Fruit fly (Drosophila melanogaster) whole organism, pupa: Measurements from ENCODE around the gene CG16865.
A peak's percentile ranks its signal among the peaks of the same experiment; 100 is the strongest.

Source experiments
- CG10348 ChIP-seq: fragments of 200-800 bp; sonication (Bioruptor generic); IDR thresholded peaks from 2 replicates; pipeline ENCODE4 v1.3.6; 2022; ENCODE audit warnings: missing biosample characterization, missing genetic modification characterization
- CG12605 ChIP-seq: fragments of 200-800 bp; sonication (Bioruptor generic); IDR thresholded peaks from 2 replicates; pipeline ENCODE4 v1.3.6; 2022; ENCODE audit warnings: missing biosample characterization, missing genetic modification characterization
- CG13204 ChIP-seq: fragments of 200-800 bp; sonication (Bioruptor generic); optimal IDR thresholded peaks from 2 replicates; lab custom pipeline; 2018; ENCODE audit warnings: missing biosample characterization, mild to moderate bottlenecking, missing genetic modification characterization, moderate library complexity
- CG14655 ChIP-seq: fragments of 200-800 bp; sonication (Bioruptor generic); optimal IDR thresholded peaks from 3 replicates; lab custom pipeline; 2017; ENCODE audit warnings: mild to moderate bottlenecking, missing biosample characterization, missing genetic modification reagents, missing genetic modification characterization
- CG15710 ChIP-seq: fragments of 200-800 bp; sonication (Bioruptor generic); optimal IDR thresholded peaks from 2 replicates; lab custom pipeline; 2018; ENCODE audit warnings: missing biosample characterization, mild to moderate bottlenecking, missing genetic modification characterization, moderate library complexity
- CG17806 ChIP-seq: fragments of 200-800 bp; sonication (Bioruptor generic); optimal IDR thresholded peaks from 2 replicates; lab custom pipeline; 2018; ENCODE audit warnings: missing biosample characterization, mild to moderate bottlenecking, missing genetic modification characterization, moderate library complexity
- CG32121 ChIP-seq: fragments of 200-800 bp; sonication (Bioruptor generic); IDR thresholded peaks from 2 replicates; pipeline ENCODE4 v1.3.6; 2022; ENCODE audit warnings: missing biosample characterization, missing genetic modification characterization
- CG34367 ChIP-seq: fragments of 200-800 bp; sonication (Bioruptor generic); optimal IDR thresholded peaks from 2 replicates; lab custom pipeline; 2018; ENCODE audit warnings: missing biosample characterization, mild to moderate bottlenecking, missing genetic modification characterization
- CG4496 ChIP-seq: fragments of 200-800 bp; sonication (Bioruptor generic); IDR thresholded peaks from 3 replicates; pipeline ENCODE4 v1.3.6; 2022; ENCODE audit warnings: missing biosample characterization, missing genetic modification characterization
- CG8159 ChIP-seq: fragments of 200-800 bp; sonication (Bioruptor generic); optimal IDR thresholded peaks from 3 replicates; lab custom pipeline; 2018; ENCODE audit warnings: missing biosample characterization, mild to moderate bottlenecking, missing genetic modification characterization, moderate library complexity
- CG8301 ChIP-seq: fragments of 200-800 bp; sonication (Bioruptor generic); optimal IDR thresholded peaks from 2 replicates; lab custom pipeline; 2018; ENCODE audit warnings: missing biosample characterization, mild to moderate bottlenecking, missing genetic modification characterization
- CG9948 ChIP-seq: fragments of 200-800 bp; sonication (Bioruptor generic); optimal IDR thresholded peaks from 2 replicates; lab custom pipeline; 2018; ENCODE audit warnings: missing biosample characterization, mild to moderate bottlenecking, missing genetic modification characterization, moderate library complexity
- D1 ChIP-seq: fragments of 200-800 bp; sonication (Bioruptor generic); optimal IDR thresholded peaks from 2 replicates; lab custom pipeline; 2018; ENCODE audit warnings: missing biosample characterization, mild to moderate bottlenecking, missing genetic modification characterization, moderate library complexity
- EcR ChIP-seq: fragments of 200-800 bp; sonication (Bioruptor generic); optimal IDR thresholded peaks from 3 replicates; lab custom pipeline; 2019; ENCODE audit warnings: missing biosample characterization, missing genetic modification characterization, mild to moderate bottlenecking, moderate library complexity, missing genetic modification reagents
- Ets98B ChIP-seq: fragments of 200-800 bp; sonication (Bioruptor generic); IDR thresholded peaks from 2 replicates; pipeline ENCODE4 v1.3.6; 2022; ENCODE audit warnings: missing biosample characterization, missing genetic modification characterization
- Pif1A ChIP-seq: fragments of 200-800 bp; sonication (Bioruptor generic); optimal IDR thresholded peaks from 3 replicates; lab custom pipeline; 2016; ENCODE audit warnings: missing biosample characterization, missing genetic modification characterization
- Pif1B ChIP-seq: fragments of 200-800 bp; sonication (Bioruptor generic); optimal IDR thresholded peaks from 3 replicates; lab custom pipeline; 2016; ENCODE audit warnings: missing biosample characterization, missing genetic modification characterization
- Snoo ChIP-seq: fragments of 200-800 bp; sonication (Bioruptor generic); optimal IDR thresholded peaks from 3 replicates; lab custom pipeline; 2017; ENCODE audit warnings: missing biosample characterization, mild to moderate bottlenecking, missing genetic modification characterization, inconsistent platforms
- fd96Ca ChIP-seq: fragments of 200-800 bp; sonication (Bioruptor generic); IDR thresholded peaks from 3 replicates; pipeline ENCODE4 v1.3.6; 2022; ENCODE audit warnings: missing biosample characterization, missing genetic modification characterization
- gl ChIP-seq: fragments of 200-800 bp; sonication (Bioruptor generic); optimal IDR thresholded peaks from 2 replicates; lab custom pipeline; 2018; ENCODE audit warnings: missing biosample characterization, mild to moderate bottlenecking, missing genetic modification characterization
- rn ChIP-seq: fragments of 200-800 bp; sonication (Bioruptor generic); IDR thresholded peaks from 2 replicates; pipeline ENCODE4 v1.3.6; 2022; ENCODE audit warnings: missing biosample characterization, missing genetic modification characterization

CG16865 gene

DNA sequence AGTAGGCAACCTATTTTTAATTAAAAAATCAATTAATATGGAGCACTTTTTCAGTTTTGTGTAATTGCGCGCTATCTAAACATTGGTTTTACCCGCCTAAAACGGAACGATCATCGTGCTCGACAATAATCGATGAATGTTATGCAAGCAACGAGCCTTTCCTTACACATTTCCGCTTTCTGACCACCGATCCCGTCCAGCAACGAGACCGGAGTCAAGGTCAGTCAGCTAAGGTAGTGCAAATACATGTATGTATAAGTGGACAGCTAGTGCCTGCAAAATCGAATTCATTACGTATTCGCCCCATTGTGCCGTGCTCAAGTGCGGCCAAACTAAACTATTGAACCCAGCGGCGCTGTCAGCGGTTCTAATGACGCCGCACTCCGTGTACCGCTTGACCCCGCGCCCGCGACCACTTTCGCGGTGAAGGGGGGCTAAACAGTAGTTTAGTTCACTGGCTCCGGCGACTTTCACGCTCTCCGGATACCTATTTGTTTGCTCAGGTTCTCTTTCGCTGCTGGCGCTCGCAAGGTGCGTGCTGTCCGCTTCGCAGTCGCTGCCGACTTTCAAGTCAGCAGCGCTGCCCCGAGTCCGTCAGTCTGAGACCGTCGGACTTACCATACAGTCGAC is 8.2 kb upstream of the CG16865 start, which contains the start of gene CAH1:
Gene CAH1 (plus strand): TSS at position 595 of the 630 bp plus-strand sequence.
- TF ChIP-seq Pif1B (GFP tag; lab: Kevin White, UChicago) (no peak), gl (no peak), CG14655 (GFP tag; lab: Kevin White, UChicago) (no peak), Snoo (no peak), CG8301 (tag; lab: Kevin White, UChicago) (no peak), CG4496 (GFP tag; lab: Robert Waterston, UW) (no peak), EcR (GFP tag; lab: Kevin White, UChicago) (no peak), rn (GFP tag; lab: Robert Waterston, UW) (no peak), fd96Ca (no peak), CG15710 (tag; lab: Kevin White, UChicago) (no peak), CG8159 (no peak)

DNA sequence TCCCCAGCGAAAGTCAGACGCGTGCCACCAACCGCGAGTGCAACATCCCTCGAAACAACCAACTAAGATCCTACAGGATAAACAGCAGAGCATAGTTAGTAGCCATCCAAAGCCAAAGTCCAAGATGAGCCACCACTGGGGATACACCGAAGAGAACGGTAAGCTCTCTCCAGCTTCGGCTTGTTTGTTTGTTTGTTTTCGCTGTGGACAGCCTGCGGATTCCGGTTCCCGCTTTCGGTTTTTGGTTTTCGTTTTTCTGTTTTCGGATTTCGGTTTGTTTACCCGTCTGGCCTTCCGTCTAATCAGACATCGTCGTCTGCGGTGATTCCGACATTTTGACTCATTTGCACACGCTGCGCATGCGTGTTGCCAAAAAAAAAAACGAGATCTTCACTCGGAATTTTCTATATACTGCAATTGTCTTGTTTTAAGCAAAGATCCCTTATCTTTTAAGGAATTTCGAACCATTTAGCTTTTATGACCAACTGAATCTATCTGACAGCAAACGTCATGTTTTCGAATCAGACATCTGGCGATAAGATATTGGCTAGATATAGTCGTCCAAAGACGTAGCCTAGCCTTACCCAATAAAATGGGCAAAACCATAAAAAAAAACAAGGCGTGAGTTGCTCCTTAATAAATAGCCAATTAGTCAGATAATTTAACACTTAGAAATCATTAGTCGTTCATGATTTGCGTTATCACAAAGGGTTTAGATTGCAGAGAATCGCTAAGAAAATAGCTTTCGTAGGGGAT is 7.3 kb upstream of the CG16865 start:
- 0 out of 3 replicates have a peak, but pooled peaks have one; percentile 22 for TF ChIP-seq CG4496 (GFP tag; lab: Robert Waterston, UW)
- TF ChIP-seq EcR (GFP tag; lab: Kevin White, UChicago): no peak
- TF ChIP-seq, all 21 proteins: peak for 1

DNA sequence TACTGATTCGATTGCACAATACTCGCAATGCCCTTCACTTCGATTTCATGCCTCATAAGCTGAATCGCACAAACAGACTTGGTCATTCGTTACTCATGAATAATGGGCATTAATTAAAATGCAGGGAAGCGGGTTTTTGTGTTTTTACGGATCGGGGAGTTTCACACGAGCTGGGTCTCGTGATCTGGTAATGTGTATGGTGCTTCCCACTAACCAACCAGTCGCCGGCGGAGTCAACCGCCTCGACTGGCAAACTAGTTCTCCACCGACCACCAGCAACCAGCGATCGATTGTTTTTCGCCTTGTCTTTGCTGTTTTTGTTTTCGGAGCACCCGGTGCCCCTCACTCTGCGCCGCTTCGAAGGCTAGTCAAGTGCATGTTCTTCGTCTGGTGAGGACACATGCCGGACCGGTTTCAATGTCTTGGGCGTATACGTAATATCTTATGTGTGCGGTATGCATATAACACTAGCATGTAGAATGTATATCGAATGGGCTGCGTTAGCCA is 6.7 kb upstream of the CG16865 start:
- TF ChIP-seq CG4496 (GFP tag; lab: Robert Waterston, UW) (no peak), CG15710 (tag; lab: Kevin White, UChicago) (no peak), CG14655 (GFP tag; lab: Kevin White, UChicago) (no peak), Snoo (no peak), CG34367 (no peak), CG13204 (GFP tag; lab: Kevin White, UChicago) (no peak), gl (peak; percentile 37), EcR (GFP tag; lab: Kevin White, UChicago) (peak; percentile 90), D1 (tag; lab: Kevin White, UChicago) (no peak), Pif1B (GFP tag; lab: Kevin White, UChicago) (no peak), CG12605 (no peak), CG10348 (GFP tag; lab: Robert Waterston, UW) (no peak), Pif1A (GFP tag; lab: Kevin White, UChicago) (no peak), rn (GFP tag; lab: Robert Waterston, UW) (no peak), CG9948 (tag; lab: Kevin White, UChicago) (no peak), CG8159 (no peak), CG32121 (GFP tag; lab: Robert Waterston, UW) (no peak), Ets98B (peak; percentile 46; the same call in 1 of the 2 replicates), CG17806 (no peak), CG8301 (tag; lab: Kevin White, UChicago) (no peak), fd96Ca (peak; percentile 46; the same call in 1 of the 3 replicates)

DNA sequence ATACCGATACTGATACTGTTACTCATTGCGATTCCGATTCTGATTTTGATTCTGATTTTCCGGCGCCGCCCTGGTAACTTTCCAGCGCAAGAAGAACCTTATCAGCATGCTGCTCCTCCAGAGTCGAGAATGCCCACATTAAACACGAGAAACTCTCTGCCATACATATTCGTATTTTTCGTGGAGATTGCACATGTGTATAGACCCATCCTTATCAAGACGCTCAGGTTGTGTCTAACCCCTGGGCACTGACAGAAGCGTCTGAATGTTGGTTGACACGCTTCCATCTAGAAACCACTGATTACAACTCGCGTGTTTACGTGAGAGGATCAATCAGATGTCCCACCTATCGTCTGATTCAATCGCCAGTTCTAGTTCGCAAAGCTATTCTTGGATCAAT is 6.2 kb upstream of the CG16865 start:
- TF ChIP-seq CG17806: no peak
- no peak for TF ChIP-seq D1 (tag; lab: Kevin White, UChicago)
- no peak for TF ChIP-seq CG32121 (GFP tag; lab: Robert Waterston, UW)
- TF ChIP-seq CG34367: no peak
- TF ChIP-seq Ets98B: no peak
- no peak for TF ChIP-seq CG8301 (tag; lab: Kevin White, UChicago)

DNA sequence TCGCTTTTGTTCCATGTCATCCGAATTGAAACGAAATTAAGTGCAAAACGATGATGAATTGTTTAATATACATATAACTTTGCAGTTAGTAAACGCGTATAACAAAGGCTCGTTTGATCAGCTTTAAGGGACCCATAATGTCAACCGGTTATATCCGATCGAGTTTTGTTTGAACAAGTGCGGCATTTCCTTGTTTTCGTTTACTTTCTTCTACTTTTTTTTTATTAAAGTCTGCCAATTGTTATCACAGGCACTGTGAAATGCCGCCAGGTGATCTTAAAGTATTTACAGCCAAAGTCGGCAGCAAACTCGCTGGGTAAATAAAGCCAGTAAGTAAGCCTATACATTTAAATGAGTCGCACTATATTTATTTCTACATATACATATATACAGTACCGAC is 4.2 kb upstream of the CG16865 start:
- TF ChIP-seq CG8159 (no peak), EcR (GFP tag; lab: Kevin White, UChicago) (no peak), CG8301 (tag; lab: Kevin White, UChicago) (no peak), CG34367 (no peak), CG17806 (no peak), CG12605 (no peak), fd96Ca (no peak)

DNA sequence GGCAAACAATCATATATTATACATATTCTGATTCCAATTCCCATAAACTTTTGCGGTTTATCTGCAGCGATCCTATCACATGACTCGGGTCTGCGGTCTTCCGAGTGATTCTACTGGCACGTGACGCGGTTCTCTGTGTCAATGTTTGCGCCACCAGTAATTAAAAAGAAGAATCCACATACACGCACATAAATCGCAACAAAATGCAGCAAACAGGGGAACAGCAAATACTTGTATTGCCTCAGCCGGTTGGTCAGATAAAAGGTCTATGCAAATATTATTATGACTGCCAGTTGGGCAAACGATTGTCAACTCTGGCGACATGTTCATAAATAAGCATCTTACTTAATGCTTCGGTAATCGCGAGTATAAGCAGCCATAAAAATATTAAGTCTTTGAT is 3.4 kb upstream of the CG16865 start:
- TF ChIP-seq Snoo (peak; percentile 3), EcR (GFP tag; lab: Kevin White, UChicago) (no peak), CG4496 (GFP tag; lab: Robert Waterston, UW) (no peak)
- TF ChIP-seq, all 21 proteins: peak for 1

DNA sequence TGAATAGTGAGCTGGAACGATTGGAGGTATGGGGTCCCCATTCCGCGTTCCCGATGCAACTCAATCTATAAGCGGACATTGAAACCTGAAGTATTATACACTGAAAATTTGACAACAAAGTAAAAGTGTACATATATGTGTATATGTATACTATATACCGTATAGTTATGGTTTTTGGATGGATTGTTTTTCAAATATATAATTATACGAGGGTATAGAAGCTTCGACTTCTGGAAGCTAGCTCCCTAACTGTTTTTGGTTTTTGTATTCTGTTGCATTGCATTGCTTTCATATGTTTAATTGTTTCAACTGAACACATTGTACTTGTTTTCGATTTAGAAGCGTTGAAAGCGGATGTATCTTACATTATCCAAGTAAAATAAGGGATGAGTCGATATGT is 1.8 kb downstream of the CG16865 start, which contains the start of gene CG16888:
Gene CG16888 (minus strand): TSS at position 101 of the 400 bp plus-strand sequence.
- no peak for TF ChIP-seq CG12605
- no peak for TF ChIP-seq gl
- no peak for TF ChIP-seq CG14655 (GFP tag; lab: Kevin White, UChicago)
